Worm (Caenorhabditis elegans) whole organism, mixed stage, embryonic: ENCODE results near the gene F44F4.9.

Source experiments
- M03D4.4 ChIP-seq: sonication (generic microtip); optimal IDR thresholded peaks from 2 replicates; lab custom pipeline; 2017; ENCODE audit warnings: mild to moderate bottlenecking, missing genetic modification characterization, missing compliant biosample characterization
- blmp-1 ChIP-seq: fragments of 150-350 bp; optimal IDR thresholded peaks from 2 replicates; lab custom pipeline; 2014; ENCODE audit warnings: missing biosample characterization, missing genetic modification characterization
- ceh-43 ChIP-seq: fragments of 200-800 bp; sonication (Bioruptor generic); optimal IDR thresholded peaks from 2 replicates; lab custom pipeline; 2018; ENCODE audit warnings: mild to moderate bottlenecking, missing genetic modification characterization, moderate library complexity, missing compliant biosample characterization
- ces-1 ChIP-seq: fragments of 150-350 bp; optimal IDR thresholded peaks from 2 replicates; lab custom pipeline; 2014; ENCODE audit warnings: missing biosample characterization, missing genetic modification reagents, missing genetic modification characterization
- drap-1 ChIP-seq: fragments of 200-800 bp; sonication (Bioruptor generic); optimal IDR thresholded peaks from 3 replicates; lab custom pipeline; 2018; ENCODE audit warnings: mild to moderate bottlenecking, missing genetic modification characterization, missing compliant biosample characterization
- elt-1 ChIP-seq: sonication (generic microtip); optimal IDR thresholded peaks from 2 replicates; lab custom pipeline; 2017; ENCODE audit warnings: missing genetic modification characterization, mild to moderate bottlenecking, missing compliant biosample characterization, antibody characterized with exemption, moderate library complexity, borderline replicate concordance; ENCODE audit not compliant: insufficient read depth
- elt-3 ChIP-seq: fragments of 150-350 bp; optimal IDR thresholded peaks from 2 replicates; lab custom pipeline; 2014; ENCODE audit warnings: missing biosample characterization, missing genetic modification characterization
- flh-1 ChIP-seq: fragments of 200-800 bp; sonication (Bioruptor generic); optimal IDR thresholded peaks from 2 replicates; lab custom pipeline; 2018; ENCODE audit warnings: mild to moderate bottlenecking, missing genetic modification characterization, moderate library complexity, missing compliant biosample characterization
- ham-2 ChIP-seq: fragments of 200-800 bp; sonication (Bioruptor generic); optimal IDR thresholded peaks from 2 replicates; lab custom pipeline; 2018; ENCODE audit warnings: mild to moderate bottlenecking, missing genetic modification characterization, missing compliant biosample characterization
- hlh-1 ChIP-seq: fragments of 150-350 bp; optimal IDR thresholded peaks from 2 replicates; lab custom pipeline; 2014; ENCODE audit warnings: missing biosample characterization, missing genetic modification reagents, missing genetic modification characterization
- lin-13 ChIP-seq: fragments of 150-350 bp; optimal IDR thresholded peaks from 2 replicates; lab custom pipeline; 2014; ENCODE audit warnings: missing biosample characterization, missing genetic modification characterization
- lin-32 ChIP-seq: fragments of 200-800 bp; sonication (Bioruptor generic); optimal IDR thresholded peaks from 2 replicates; lab custom pipeline; 2018; ENCODE audit warnings: mild to moderate bottlenecking, missing genetic modification characterization, missing compliant biosample characterization
- lsy-2 ChIP-seq: fragments of 150-350 bp; optimal IDR thresholded peaks from 2 replicates; lab custom pipeline; 2014; ENCODE audit warnings: missing biosample characterization, missing genetic modification characterization
- mab-5 ChIP-seq: fragments of 150-350 bp; optimal IDR thresholded peaks from 2 replicates; lab custom pipeline; 2014; ENCODE audit warnings: missing biosample characterization, missing genetic modification characterization
- mep-1 ChIP-seq: fragments of 150-350 bp; optimal IDR thresholded peaks from 2 replicates; lab custom pipeline; 2017; ENCODE audit warnings: missing biosample characterization, missing genetic modification reagents, missing genetic modification characterization, inconsistent platforms
- mls-2 ChIP-seq: sonication (generic microtip); optimal IDR thresholded peaks from 2 replicates; lab custom pipeline; 2016; ENCODE audit warnings: mild to moderate bottlenecking, missing genetic modification characterization, moderate library complexity, missing compliant biosample characterization
- nhr-12 ChIP-seq: fragments of 150-350 bp; optimal IDR thresholded peaks from 2 replicates; lab custom pipeline; 2014; ENCODE audit warnings: missing biosample characterization, missing genetic modification characterization
- nhr-2 ChIP-seq: fragments of 150-350 bp; optimal IDR thresholded peaks from 2 replicates; lab custom pipeline; 2014; ENCODE audit warnings: missing biosample characterization, missing genetic modification characterization
- nhr-28 ChIP-seq: fragments of 150-350 bp; optimal IDR thresholded peaks from 2 replicates; lab custom pipeline; 2014; ENCODE audit warnings: missing biosample characterization, missing genetic modification characterization
- nhr-76 ChIP-seq: sonication (generic microtip); optimal IDR thresholded peaks from 2 replicates; lab custom pipeline; 2017; ENCODE audit warnings: missing biosample characterization, missing genetic modification characterization
- sem-2 ChIP-seq: fragments of 200-800 bp; sonication (Bioruptor generic); optimal IDR thresholded peaks from 2 replicates; lab custom pipeline; 2018; ENCODE audit warnings: mild to moderate bottlenecking, missing genetic modification characterization, missing compliant biosample characterization
- snpc-4 ChIP-seq: fragments of 150-350 bp; optimal IDR thresholded peaks from 2 replicates; lab custom pipeline; 2014; ENCODE audit warnings: missing biosample characterization, missing genetic modification characterization
- sptf-1 ChIP-seq: sonication (generic microtip); optimal IDR thresholded peaks from 2 replicates; lab custom pipeline; 2017; ENCODE audit warnings: mild to moderate bottlenecking, missing genetic modification characterization, moderate library complexity, missing compliant biosample characterization
- tbx-8 ChIP-seq: fragments of 200-800 bp; sonication (Bioruptor generic); optimal IDR thresholded peaks from 2 replicates; lab custom pipeline; 2018; ENCODE audit warnings: mild to moderate bottlenecking, missing genetic modification characterization, moderate library complexity, missing compliant biosample characterization
- unc-120 ChIP-seq: sonication (generic microtip); optimal IDR thresholded peaks from 2 replicates; lab custom pipeline; 2017; ENCODE audit warnings: missing genetic modification characterization, missing compliant biosample characterization; ENCODE audit not compliant: poor library complexity, severe bottlenecking
- unc-39 ChIP-seq: fragments of 150-350 bp; optimal IDR thresholded peaks from 2 replicates; lab custom pipeline; 2014; ENCODE audit warnings: missing biosample characterization, missing genetic modification characterization
- unc-62 ChIP-seq: fragments of 150-350 bp; optimal IDR thresholded peaks from 2 replicates; lab custom pipeline; 2014; ENCODE audit warnings: missing biosample characterization, missing genetic modification reagents, missing genetic modification characterization
- zip-8 ChIP-seq: fragments of 150-350 bp; optimal IDR thresholded peaks from 2 replicates; lab custom pipeline; 2014; ENCODE audit warnings: missing biosample characterization, missing genetic modification characterization
- ztf-11 ChIP-seq: fragments of 150-350 bp; optimal IDR thresholded peaks from 2 replicates; lab custom pipeline; 2014; ENCODE audit warnings: missing biosample characterization, missing genetic modification characterization

The F44F4.9 gene

DNA sequence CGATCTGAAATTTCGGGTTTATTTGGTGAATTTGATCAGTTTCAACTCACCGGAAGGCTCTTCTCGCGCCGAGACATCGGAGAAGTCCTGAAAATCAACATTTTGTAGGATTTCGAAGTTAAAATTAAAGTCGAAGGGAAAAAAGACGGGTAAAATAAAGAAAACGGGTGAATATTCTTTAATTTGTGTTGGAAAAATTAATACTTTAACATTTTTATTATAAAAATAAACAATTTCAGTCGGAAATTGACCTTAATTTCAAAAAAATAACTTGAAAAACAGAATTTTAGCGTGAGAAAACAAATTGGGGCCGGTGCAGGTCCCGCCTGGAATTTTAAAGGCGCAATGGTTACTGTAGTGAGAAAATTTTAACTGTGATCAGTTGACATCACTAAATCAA, 37.4 kb upstream of the F44F4.9 start, which contains the start of gene nos-1:
nos-1 (minus strand) TSS at position 101 of the 400 bp plus-strand sequence.
- no peak for TF ChIP-seq hlh-1 (tag; lab: Kevin White, UChicago)
- TF ChIP-seq unc-62 (GFP tag; lab: Kevin White, UChicago), result no peak
- no peak for TF ChIP-seq nhr-76 (tag; lab: Kevin White, UChicago)
- no peak for TF ChIP-seq sem-2
- TF ChIP-seq mab-5 (tag; lab: Kevin White, UChicago), result no peak
- TF ChIP-seq nhr-2, result no peak
- TF ChIP-seq lsy-2, result no peak

DNA sequence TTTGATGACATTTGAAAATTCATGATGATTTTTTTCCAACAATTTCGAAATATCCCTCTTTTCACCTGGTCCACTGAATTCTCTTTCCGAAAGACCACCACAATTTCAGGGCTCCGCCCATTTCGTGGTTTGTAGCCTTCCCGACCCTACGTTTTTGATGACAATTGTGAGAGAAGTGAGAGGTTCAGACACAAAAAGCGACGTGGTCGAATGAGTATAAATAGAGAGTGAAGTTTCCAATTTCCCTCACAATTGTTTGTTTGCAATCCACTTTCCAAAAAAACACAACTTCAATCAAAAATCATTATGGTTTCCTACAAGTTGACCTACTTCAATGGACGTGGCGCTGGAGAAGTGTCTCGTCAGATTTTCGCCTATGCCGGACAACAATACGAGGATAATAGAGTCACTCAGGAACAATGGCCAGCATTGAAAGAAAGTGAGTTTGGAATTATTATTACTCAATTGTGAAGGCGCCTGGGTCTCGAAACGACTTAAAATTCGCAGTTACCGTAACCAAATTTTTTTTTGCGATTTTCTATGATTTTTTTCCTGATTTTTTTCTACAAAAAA, 34.6 kb upstream of the F44F4.9 start, which contains the start of gene gst-5:
gst-5 (plus strand) TSS at position 246 of the 573 bp plus-strand sequence.
- TF ChIP-seq blmp-1 (tag; lab: Kevin White, UChicago) (peak; percentile 6), mep-1 (tag; lab: Kevin White, UChicago) (no peak)

DNA sequence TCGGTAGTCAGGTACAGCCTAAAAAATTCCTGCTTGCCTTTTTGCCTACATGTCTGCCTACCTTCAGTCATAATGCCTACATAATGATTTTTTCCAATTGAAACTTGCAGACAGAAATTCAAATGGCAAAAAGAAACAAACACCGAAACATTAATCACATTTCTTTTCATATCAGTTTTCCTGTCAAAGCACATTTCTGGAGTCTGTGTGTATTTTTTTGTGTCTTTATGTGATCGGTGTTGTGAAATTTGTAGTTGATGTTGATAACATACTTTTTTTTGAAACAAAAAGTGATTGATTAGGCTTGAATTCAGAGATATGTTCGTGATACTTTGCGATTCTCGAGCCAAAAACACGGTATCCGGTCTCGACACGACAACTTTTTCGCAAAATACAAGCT, 33.8 kb upstream of the F44F4.9 start:
- no peak for TF ChIP-seq M03D4.4 (tag; lab: Kevin White, UChicago)
- TF ChIP-seq mls-2 (tag; lab: Kevin White, UChicago), result no peak
- TF ChIP-seq tbx-8, result no peak
- TF ChIP-seq snpc-4 (tag; lab: Kevin White, UChicago), result no peak
- no peak for TF ChIP-seq ces-1 (GFP tag; lab: Kevin White, UChicago)
- TF ChIP-seq, all 35 proteins: peak for 0

DNA sequence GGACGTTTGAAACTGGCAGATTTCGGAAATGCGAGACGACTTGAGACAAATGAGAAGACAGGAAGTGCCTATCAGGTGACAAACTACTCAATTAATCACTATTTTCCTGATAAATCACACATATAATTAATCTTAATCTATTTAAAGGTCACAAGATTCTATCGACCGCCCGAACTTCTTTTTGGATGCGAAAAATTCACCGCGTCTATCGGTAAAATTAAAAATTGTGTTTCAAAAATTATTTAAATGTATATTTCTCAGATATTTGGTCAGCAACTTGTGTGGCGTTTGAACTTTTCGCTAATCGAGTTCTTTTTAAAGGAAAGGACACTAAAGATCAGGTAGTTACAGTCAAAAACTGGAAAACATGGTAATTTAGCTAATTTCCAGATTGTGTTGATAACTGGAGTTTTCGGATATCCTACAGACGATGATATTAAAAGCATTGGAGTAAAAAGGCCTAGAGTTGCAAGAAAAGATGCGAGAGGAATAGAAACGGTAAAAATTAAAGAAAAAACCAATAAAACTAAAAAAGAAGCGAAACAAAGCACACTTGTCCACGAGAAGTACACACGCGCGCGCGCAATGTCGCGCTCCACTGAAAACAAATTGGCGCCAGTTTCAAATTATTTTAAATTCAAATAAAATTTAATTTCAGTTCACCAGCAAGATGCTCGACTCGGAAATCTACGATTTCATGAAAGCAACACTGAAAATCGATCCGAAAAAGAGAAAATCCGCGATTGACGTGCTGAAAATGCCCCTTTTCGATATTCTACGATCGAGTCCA, 32.8 kb upstream of the F44F4.9 start:
- TF ChIP-seq sptf-1 (tag; lab: Kevin White, UChicago), result no peak
- no peak for TF ChIP-seq ham-2 (GFP tag; lab: Kevin White, UChicago)
- TF ChIP-seq tbx-8, result no peak
- no peak for TF ChIP-seq mls-2 (tag; lab: Kevin White, UChicago)
- TF ChIP-seq drap-1 (GFP tag; lab: Kevin White, UChicago), result no peak
- no peak for TF ChIP-seq snpc-4 (tag; lab: Kevin White, UChicago)
- TF ChIP-seq lin-32 (GFP tag; lab: Kevin White, UChicago), result no peak
- no peak for TF ChIP-seq nhr-76 (tag; lab: Kevin White, UChicago)
- TF ChIP-seq sem-2, result no peak
- TF ChIP-seq nhr-12, result no peak
- no peak for TF ChIP-seq mep-1 (tag; lab: Kevin White, UChicago)
- TF ChIP-seq lin-13, result no peak
- TF ChIP-seq elt-1 (tag; lab: Kevin White, UChicago), result no peak
- TF ChIP-seq hlh-1 (tag; lab: Kevin White, UChicago), result no peak
- TF ChIP-seq ces-1 (GFP tag; lab: Kevin White, UChicago), result no peak
- no peak for TF ChIP-seq elt-3 (tag; lab: Kevin White, UChicago)
- no peak for TF ChIP-seq mab-5 (tag; lab: Kevin White, UChicago)

DNA sequence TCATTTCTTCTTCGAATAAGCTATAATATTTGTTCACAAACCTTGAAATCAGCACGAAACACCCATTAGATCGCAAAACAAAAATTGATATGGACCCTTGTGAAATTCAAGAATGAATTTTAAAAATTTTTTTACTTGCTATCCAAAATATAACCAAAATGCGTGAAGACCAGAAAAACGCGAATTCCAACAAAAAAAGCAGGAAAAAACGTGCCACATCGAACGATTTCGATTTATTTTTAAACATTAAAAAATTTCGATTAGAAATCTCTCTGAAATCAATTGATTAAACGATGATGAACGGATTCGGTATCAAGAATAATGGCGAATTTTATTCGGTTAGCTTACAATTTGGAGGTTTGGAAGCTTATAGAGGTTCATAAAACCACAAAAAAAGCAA, 31.7 kb upstream of the F44F4.9 start, which contains the start of the genes tceb-3 and gskl-1:
tceb-3 (minus strand) TSS at position 101 of the 400 bp plus-strand sequence.
gskl-1 (plus strand) TSS at position 243 of the 400 bp plus-strand sequence.
- TF ChIP-seq nhr-28 (tag; lab: Kevin White, UChicago), result no peak
- no peak for TF ChIP-seq mep-1 (tag; lab: Kevin White, UChicago)
- TF ChIP-seq unc-39 (tag; lab: Kevin White, UChicago), result no peak
- no peak for TF ChIP-seq flh-1
- no peak for TF ChIP-seq unc-120 (tag; lab: Kevin White, UChicago)
- TF ChIP-seq sptf-1 (tag; lab: Kevin White, UChicago), result no peak
- TF ChIP-seq zip-8, result no peak
- no peak for TF ChIP-seq snpc-4 (tag; lab: Kevin White, UChicago)
- TF ChIP-seq unc-62 (GFP tag; lab: Kevin White, UChicago), result no peak
- TF ChIP-seq ceh-43 (GFP tag; lab: Kevin White, UChicago), result no peak
- TF ChIP-seq tbx-8, result no peak
- TF ChIP-seq mab-5 (tag; lab: Kevin White, UChicago), result no peak
- TF ChIP-seq ztf-11 (tag; lab: Kevin White, UChicago), result no peak
